Worm (Caenorhabditis elegans) whole organism, young adult: Measurements from ENCODE around the gene ztf-1.

Source experiments
- B0019.2 ChIP-seq: fragments of 200-800 bp; sonication (Bioruptor generic); conservative IDR thresholded peaks from 2 replicates; pipeline ENCODE4 v1.3.6; 2022; ENCODE audit warnings: missing genetic modification reagents, missing genetic modification characterization, missing compliant biosample characterization
- B0261.1 ChIP-seq: sonication (generic microtip); optimal IDR thresholded peaks from 2 replicates; lab custom pipeline; 2016; ENCODE audit warnings: mild to moderate bottlenecking, missing genetic modification characterization, moderate library complexity, missing compliant biosample characterization
- B0336.3 ChIP-seq: fragments of 200-800 bp; sonication (Bioruptor generic); IDR thresholded peaks from 2 replicates; pipeline ENCODE4 v1.3.6; 2022; ENCODE audit warnings: missing genetic modification characterization, missing compliant biosample characterization
- C17E4.6 ChIP-seq: fragments of 200-800 bp; sonication (Bioruptor generic); IDR thresholded peaks from 2 replicates; pipeline ENCODE4 v1.3.6; 2022; ENCODE audit warnings: missing genetic modification reagents, missing genetic modification characterization, missing compliant biosample characterization
- D2030.7 ChIP-seq: fragments of 200-800 bp; sonication (Bioruptor generic); IDR thresholded peaks from 2 replicates; pipeline ENCODE4 v1.3.6; 2022; ENCODE audit warnings: missing genetic modification reagents, missing genetic modification characterization, missing compliant biosample characterization
- F10E7.11 ChIP-seq: sonication (generic microtip); optimal IDR thresholded peaks from 2 replicates; lab custom pipeline; 2017; ENCODE audit warnings: mild to moderate bottlenecking, missing genetic modification characterization, moderate library complexity, missing compliant biosample characterization
- F22D6.2 ChIP-seq: sonication (generic microtip); optimal IDR thresholded peaks from 2 replicates; lab custom pipeline; 2016; ENCODE audit warnings: mild to moderate bottlenecking, missing genetic modification characterization, missing compliant biosample characterization
- F23B12.7 ChIP-seq: sonication (generic microtip); optimal IDR thresholded peaks from 2 replicates; lab custom pipeline; 2017; ENCODE audit warnings: missing genetic modification characterization, mild to moderate bottlenecking, missing compliant biosample characterization, antibody characterized with exemption, moderate library complexity; ENCODE audit not compliant: insufficient read depth
- F37B4.10 ChIP-seq: fragments of 200-800 bp; sonication (Bioruptor generic); IDR thresholded peaks from 2 replicates; pipeline ENCODE4 v1.3.6; 2022; ENCODE audit warnings: missing genetic modification characterization, missing compliant biosample characterization
- F55B11.4 ChIP-seq: sonication (generic microtip); optimal IDR thresholded peaks from 2 replicates; lab custom pipeline; 2016; ENCODE audit warnings: missing compliant biosample characterization, missing genetic modification characterization, borderline replicate concordance; ENCODE audit not compliant: insufficient read depth
- K11D2.4 ChIP-seq: fragments of 200-800 bp; sonication (Bioruptor generic); IDR thresholded peaks from 2 replicates; pipeline ENCODE4 v1.3.6; 2022; ENCODE audit warnings: missing genetic modification reagents, missing genetic modification characterization, missing compliant biosample characterization
- T26A5.8 ChIP-seq: sonication (generic microtip); optimal IDR thresholded peaks from 2 replicates; lab custom pipeline; 2016; ENCODE audit warnings: missing genetic modification characterization, missing compliant biosample characterization
- Y53F4B.3 ChIP-seq: fragments of 200-800 bp; sonication (Bioruptor generic); IDR thresholded peaks from 2 replicates; pipeline ENCODE4 v1.3.6; 2022; ENCODE audit warnings: missing genetic modification reagents, missing genetic modification characterization, missing compliant biosample characterization
- Y56A3A.18 ChIP-seq: fragments of 200-800 bp; sonication (Bioruptor generic); IDR thresholded peaks from 2 replicates; pipeline ENCODE4 v1.3.6; 2022; ENCODE audit warnings: missing genetic modification reagents, missing genetic modification characterization, missing compliant biosample characterization
- Y67H2A.10 ChIP-seq: fragments of 200-800 bp; sonication (Bioruptor generic); conservative IDR thresholded peaks from 2 replicates; pipeline ENCODE4 v1.3.6; 2022; ENCODE audit warnings: missing genetic modification reagents, missing genetic modification characterization, missing compliant biosample characterization
- Y79H2A.3 ChIP-seq: fragments of 200-800 bp; sonication (Bioruptor generic); conservative IDR thresholded peaks from 2 replicates; pipeline ENCODE4 v1.3.6; 2022; ENCODE audit warnings: missing genetic modification reagents, missing genetic modification characterization, missing compliant biosample characterization
- Y95B8A.8 ChIP-seq: fragments of 200-800 bp; sonication (Bioruptor generic); IDR thresholded peaks from 2 replicates; pipeline ENCODE4 v1.3.6; 2022; ENCODE audit warnings: missing genetic modification reagents, missing genetic modification characterization, missing compliant biosample characterization
- akir-1 ChIP-seq: fragments of 200-800 bp; sonication (Bioruptor generic); optimal IDR thresholded peaks from 2 replicates; lab custom pipeline; 2018; ENCODE audit warnings: mild to moderate bottlenecking, missing genetic modification characterization, moderate library complexity, missing compliant biosample characterization
- ccch-3 ChIP-seq: fragments of 200-800 bp; sonication (Bioruptor generic); optimal IDR thresholded peaks from 2 replicates; lab custom pipeline; 2018; ENCODE audit warnings: mild to moderate bottlenecking, missing genetic modification characterization, missing compliant biosample characterization
- cebp-2 ChIP-seq: fragments of 200-800 bp; sonication (Bioruptor generic); IDR thresholded peaks from 2 replicates; pipeline ENCODE4 v1.3.6; 2022; ENCODE audit warnings: missing genetic modification characterization, missing compliant biosample characterization
- ceh-100 ChIP-seq: fragments of 200-800 bp; sonication (Bioruptor generic); IDR thresholded peaks from 2 replicates; pipeline ENCODE4 v1.3.6; 2022; ENCODE audit warnings: missing genetic modification reagents, missing genetic modification characterization, missing compliant biosample characterization
- ceh-27 ChIP-seq: fragments of 200-800 bp; sonication (Bioruptor generic); optimal IDR thresholded peaks from 2 replicates; lab custom pipeline; 2018; ENCODE audit warnings: mild to moderate bottlenecking, missing genetic modification characterization, moderate library complexity, missing compliant biosample characterization
- ceh-58 ChIP-seq: fragments of 200-800 bp; sonication (Bioruptor generic); IDR thresholded peaks from 2 replicates; pipeline ENCODE4 v1.3.6; 2022; ENCODE audit warnings: missing genetic modification characterization, missing compliant biosample characterization
- die-1 ChIP-seq: sonication (generic microtip); optimal IDR thresholded peaks from 2 replicates; lab custom pipeline; 2016; ENCODE audit warnings: missing genotype, mild to moderate bottlenecking, missing genetic modification characterization, missing compliant biosample characterization
- dpff-1 ChIP-seq: sonication (generic microtip); optimal IDR thresholded peaks from 2 replicates; lab custom pipeline; 2017; ENCODE audit warnings: mild to moderate bottlenecking, missing genetic modification characterization, missing compliant biosample characterization
- egl-44 ChIP-seq: fragments of 200-800 bp; sonication (Bioruptor generic); IDR thresholded peaks from 2 replicates; pipeline ENCODE4 v1.3.6; 2022; ENCODE audit warnings: missing genetic modification reagents, missing genetic modification characterization, missing compliant biosample characterization
- hlh-26 ChIP-seq: fragments of 200-800 bp; sonication (Bioruptor generic); conservative IDR thresholded peaks from 2 replicates; pipeline ENCODE4 v1.3.6; 2022; ENCODE audit warnings: missing genetic modification reagents, missing genetic modification characterization, missing compliant biosample characterization
- hrde-1 ChIP-seq: sonication (generic microtip); optimal IDR thresholded peaks from 2 replicates; lab custom pipeline; 2016; ENCODE audit warnings: missing genetic modification characterization, mild to moderate bottlenecking, missing compliant biosample characterization, moderate library complexity, missing genotype, missing genetic modification reagents, borderline replicate concordance
- hsf-1 ChIP-seq: fragments of 200-800 bp; sonication (Bioruptor generic); IDR thresholded peaks from 2 replicates; pipeline ENCODE4 v1.3.6; 2022; ENCODE audit warnings: missing genetic modification reagents, missing genetic modification characterization, missing compliant biosample characterization
- lin-54 ChIP-seq: fragments of 200-800 bp; sonication (Bioruptor generic); optimal IDR thresholded peaks from 2 replicates; lab custom pipeline; 2018; ENCODE audit warnings: mild to moderate bottlenecking, missing genetic modification characterization, missing compliant biosample characterization
- lsl-1 ChIP-seq: fragments of 200-800 bp; sonication (Bioruptor generic); optimal IDR thresholded peaks from 2 replicates; lab custom pipeline; 2018; ENCODE audit warnings: mild to moderate bottlenecking, missing genetic modification characterization, moderate library complexity, missing compliant biosample characterization
- lsy-27 ChIP-seq: sonication (generic microtip); optimal IDR thresholded peaks from 2 replicates; lab custom pipeline; 2017; ENCODE audit warnings: missing genetic modification characterization, mild to moderate bottlenecking, missing compliant biosample characterization, antibody characterized with exemption, missing genotype, borderline replicate concordance; ENCODE audit not compliant: insufficient read depth
- madf-3 ChIP-seq: fragments of 200-800 bp; sonication (Bioruptor generic); IDR thresholded peaks from 2 replicates; pipeline ENCODE4 v1.3.6; 2022; ENCODE audit warnings: missing genetic modification reagents, missing genetic modification characterization, missing compliant biosample characterization
- mcd-1 ChIP-seq: fragments of 200-800 bp; sonication (Bioruptor generic); IDR thresholded peaks from 2 replicates; pipeline ENCODE4 v1.3.6; 2022; ENCODE audit warnings: missing genetic modification reagents, missing genetic modification characterization, missing compliant biosample characterization
- mel-28 ChIP-seq: sonication (generic microtip); optimal IDR thresholded peaks from 2 replicates; lab custom pipeline; 2016; ENCODE audit warnings: borderline replicate concordance, mild to moderate bottlenecking, missing genetic modification characterization, missing compliant biosample characterization
- nfya-1 ChIP-seq: sonication (generic microtip); optimal IDR thresholded peaks from 2 replicates; lab custom pipeline; 2017; ENCODE audit warnings: antibody characterized with exemption, missing compliant biosample characterization, missing genetic modification characterization, borderline replicate concordance; ENCODE audit not compliant: insufficient read depth
- nfya-2 ChIP-seq: fragments of 200-800 bp; sonication (Bioruptor generic); IDR thresholded peaks from 2 replicates; pipeline ENCODE4 v1.3.6; 2022; ENCODE audit warnings: missing genetic modification reagents, missing genetic modification characterization, missing compliant biosample characterization
- nfyb-1 ChIP-seq: fragments of 200-800 bp; sonication (Bioruptor generic); IDR thresholded peaks from 2 replicates; pipeline ENCODE4 v1.3.6; 2022; ENCODE audit warnings: missing genetic modification reagents, missing genetic modification characterization, missing compliant biosample characterization
- nhr-27 ChIP-seq: fragments of 200-800 bp; sonication (Bioruptor generic); optimal IDR thresholded peaks from 2 replicates; lab custom pipeline; 2018; ENCODE audit warnings: mild to moderate bottlenecking, missing genetic modification characterization, moderate library complexity, missing compliant biosample characterization
- pbrm-1 ChIP-seq: fragments of 200-800 bp; sonication (Bioruptor generic); IDR thresholded peaks from 2 replicates; pipeline ENCODE4 v1.3.6; 2022; ENCODE audit warnings: missing genetic modification reagents, missing genetic modification characterization, missing compliant biosample characterization
- repo-1 ChIP-seq: sonication (generic microtip); optimal IDR thresholded peaks from 2 replicates; lab custom pipeline; 2017; ENCODE audit warnings: mild to moderate bottlenecking, missing genetic modification characterization, missing compliant biosample characterization
- rpc-1 ChIP-seq, 2 experiments: fragments of 150-350 bp in 1 of 2; sonication (generic microtip) in 1 of 2; optimal IDR thresholded peaks; 2 replicates each; lab custom pipeline; 2014 to 2018; ENCODE audit warnings: missing biosample characterization in 1 of 2, missing genetic modification characterization in 1 of 2, missing genetic modification reagents in 1 of 2, missing genotype in 1 of 2
- sdz-38 ChIP-seq: sonication (generic microtip); optimal IDR thresholded peaks from 2 replicates; lab custom pipeline; 2016; ENCODE audit warnings: missing genotype, missing genetic modification characterization, missing compliant biosample characterization
- sea-2 ChIP-seq: fragments of 200-800 bp; sonication (Bioruptor generic); IDR thresholded peaks from 2 replicates; pipeline ENCODE4 v1.3.6; 2022; ENCODE audit warnings: missing genetic modification characterization, missing compliant biosample characterization
- somi-1 ChIP-seq: fragments of 200-800 bp; sonication (Bioruptor generic); optimal IDR thresholded peaks from 2 replicates; lab custom pipeline; 2018; ENCODE audit warnings: mild to moderate bottlenecking, missing genetic modification characterization, missing compliant biosample characterization
- ztf-22 ChIP-seq: fragments of 200-800 bp; sonication (Bioruptor generic); optimal IDR thresholded peaks from 2 replicates; lab custom pipeline; 2018; ENCODE audit warnings: mild to moderate bottlenecking, missing genetic modification characterization, moderate library complexity, missing compliant biosample characterization
- ztf-26 ChIP-seq: sonication (generic microtip); optimal IDR thresholded peaks from 2 replicates; lab custom pipeline; 2017; ENCODE audit warnings: missing genetic modification characterization, missing compliant biosample characterization
- ztf-28 ChIP-seq: fragments of 200-800 bp; sonication (Bioruptor generic); IDR thresholded peaks from 2 replicates; pipeline ENCODE4 v1.3.6; 2022; ENCODE audit warnings: missing genetic modification reagents, missing genetic modification characterization, missing compliant biosample characterization

Gene ztf-1

ce11 chrIII:8750606-8751005 lies 41.5 kb downstream of the ztf-1 start, which contains the start of gene ugtp-1:
Gene ugtp-1 (minus strand): TSS chrIII:8750706.
- TF ChIP-seq nfyb-1 (GFP tag; lab: Robert Waterston, UW) (no peak), ceh-27 (GFP tag; lab: Kevin White, UChicago) (no peak), pbrm-1 (GFP tag; lab: Robert Waterston, UW) (no peak), die-1 (tag; lab: Kevin White, UChicago) (no peak), Y67H2A.10 (GFP tag; lab: Robert Waterston, UW) (no peak), D2030.7 (GFP tag; lab: Robert Waterston, UW) (no peak), madf-3 (no peak), Y79H2A.3 (no peak), F10E7.11 (tag; lab: Kevin White, UChicago) (no peak), sdz-38 (tag; lab: Kevin White, UChicago) (no peak), cebp-2 (no peak), C17E4.6 (GFP tag; lab: Robert Waterston, UW) (no peak), nhr-27 (no peak), lsy-27 (no peak), B0336.3 (no peak), rpc-1 (optimal IDR thresholded peaks at IDR 0.05; lab: Kevin White, UChicago) (no peak), rpc-1 (tag; optimal IDR thresholded peaks at IDR 0.05; lab: Kevin White, UChicago) (no peak), ceh-100 (no peak), somi-1 (no peak)

ce11 chrIII:8749487-8749886 lies 42.7 kb downstream of the ztf-1 start, which contains the start of gene sma-2:
Gene sma-2 (plus strand): TSS chrIII:8749680.
- TF ChIP-seq akir-1 (GFP tag; lab: Kevin White, UChicago), result no peak
- no peak for TF ChIP-seq sea-2 (GFP tag; lab: Robert Waterston, UW)
- TF ChIP-seq nhr-27, result no peak
- TF ChIP-seq T26A5.8 (tag; lab: Kevin White, UChicago), result no peak
- no peak for TF ChIP-seq madf-3
- no peak for TF ChIP-seq mel-28 (tag; lab: Kevin White, UChicago)
- TF ChIP-seq F23B12.7, result peak; percentile 47
- TF ChIP-seq hlh-26, result no peak
- TF ChIP-seq ceh-58 (GFP tag; lab: Robert Waterston, UW), result no peak
- TF ChIP-seq Y95B8A.8 (GFP tag; lab: Robert Waterston, UW), result no peak
- no peak for TF ChIP-seq nfya-2 (GFP tag; lab: Robert Waterston, UW)
- TF ChIP-seq F37B4.10, result no peak
- TF ChIP-seq K11D2.4 (GFP tag; lab: Robert Waterston, UW), result no peak
- TF ChIP-seq F10E7.11 (tag; lab: Kevin White, UChicago), result no peak
- TF ChIP-seq ztf-22 (GFP tag; lab: Kevin White, UChicago), result peak; percentile 27
- TF ChIP-seq hrde-1, result no peak
- no peak for TF ChIP-seq ztf-28 (GFP tag; lab: Robert Waterston, UW)
- no peak for TF ChIP-seq B0019.2 (GFP tag; lab: Robert Waterston, UW)
- TF ChIP-seq ztf-26 (tag; lab: Kevin White, UChicago), result peak; percentile 26
- TF ChIP-seq B0261.1, result no peak
- no peak for TF ChIP-seq lin-54
- no peak for TF ChIP-seq egl-44 (GFP tag; lab: Robert Waterston, UW)
- TF ChIP-seq repo-1 (tag; lab: Kevin White, UChicago), result no peak
- TF ChIP-seq cebp-2, result no peak
- no peak for TF ChIP-seq ccch-3
- TF ChIP-seq F55B11.4, result no peak
- no peak for TF ChIP-seq nfya-1 (tag; lab: Kevin White, UChicago)
- no peak for TF ChIP-seq F22D6.2
- TF ChIP-seq hsf-1 (GFP tag; lab: Robert Waterston, UW), result no peak
- TF ChIP-seq somi-1, result no peak
- no peak for TF ChIP-seq Y53F4B.3 (GFP tag; lab: Robert Waterston, UW)
- no peak for TF ChIP-seq Y56A3A.18 (GFP tag; lab: Robert Waterston, UW)
- TF ChIP-seq nfyb-1 (GFP tag; lab: Robert Waterston, UW), result 0 out of 2 replicates have a peak, but pooled peaks have one; percentile 33
- TF ChIP-seq dpff-1, result no peak
- TF ChIP-seq lsl-1 (GFP tag; lab: Kevin White, UChicago), result no peak
- no peak for TF ChIP-seq mcd-1 (GFP tag; lab: Robert Waterston, UW)
